3 fruit fly cellular contexts compared by ENCODE assay signal in genomic region chr3L:11421905-11422304, dm6.
TF ChIP-seq lines count a peak whose summit lies in the region.

No protein-coding gene starts in this region.

- TF ChIP-seq CTCF in whole organism, embryonic (GFP tag; optimal IDR thresholded peaks at IDR 0.05; lab: Kevin White, UChicago) = no peak

TF ChIP-seq in whole organism, 6 proteins besides CTCF, POLR2A, EP300 and RAD21:
- TF ChIP-seq CG8478 (optimal IDR thresholded peaks at IDR 0.05; lab: Kevin White, UChicago) = no peak
- TF ChIP-seq psq (optimal IDR thresholded peaks at IDR 0.05; lab: Kevin White, UChicago) = no peak
- TF ChIP-seq pan (optimal IDR thresholded peaks at IDR 0.05; lab: Kevin White, UChicago) = peak; percentile 27
- no peak for TF ChIP-seq Dll (optimal IDR thresholded peaks at IDR 0.05; lab: Kevin White, UChicago)

TF ChIP-seq in whole organism, embryonic, 481 proteins besides CTCF, POLR2A, EP300 and RAD21:
- TF ChIP-seq Ada2b (GFP tag; IDR thresholded peaks at IDR 0.05; lab: Robert Waterston, UW) (no peak), CG14050 (GFP tag; IDR thresholded peaks at IDR 0.05; lab: Robert Waterston, UW) (no peak), twi (tag; optimal IDR thresholded peaks at IDR 0.05; lab: Kevin White, UChicago) (peak; percentile 35), mirr (GFP tag; optimal IDR thresholded peaks at IDR 0.05; lab: Kevin White, UChicago) (peak; percentile 4), CG42726 (GFP tag; IDR thresholded peaks at IDR 0.05; lab: Robert Waterston, UW; ENCODE audit: partially characterized antibody) (peak; percentile 49; the same call in 1 of the 2 replicates), chinmo (GFP tag; IDR thresholded peaks at IDR 0.05; lab: Robert Waterston, UW; ENCODE audit: partially characterized antibody) (0 out of 4 replicates have a peak, but pooled peaks have one; percentile 16), abd-A (tag; optimal IDR thresholded peaks at IDR 0.05; lab: Kevin White, UChicago) (peak; percentile 50), CG2199 (GFP tag; IDR thresholded peaks at IDR 0.05; lab: Robert Waterston, UW) (peak; percentile 22; the same call in 1 of the 3 replicates), oc (tag; optimal IDR thresholded peaks at IDR 0.05; lab: Kevin White, UChicago) (peak; percentile 69), CrebB (tag; optimal IDR thresholded peaks at IDR 0.05; lab: Kevin White, UChicago) (peak; percentile 3), nerfin-1 (tag; optimal IDR thresholded peaks at IDR 0.05; lab: Kevin White, UChicago) (peak; percentile 32), pros (GFP tag; optimal IDR thresholded peaks at IDR 0.05; lab: Kevin White, UChicago) (peak; percentile 92), crol (GFP tag; IDR thresholded peaks at IDR 0.05; lab: Robert Waterston, UW) (peak; percentile 78), Dbx (GFP tag; IDR thresholded peaks at IDR 0.05; lab: Robert Waterston, UW) (0 out of 3 replicates have a peak, but pooled peaks have one; percentile 21), CG12769 (tag; optimal IDR thresholded peaks at IDR 0.05; lab: Kevin White, UChicago) (no peak), Kr (GFP tag; optimal IDR thresholded peaks at IDR 0.05; lab: Kevin White, UChicago) (peak; percentile 75), Hey (tag; optimal IDR thresholded peaks at IDR 0.05; lab: Kevin White, UChicago) (peak; percentile 97), TFAM (GFP tag; optimal IDR thresholded peaks at IDR 0.05; lab: Kevin White, UChicago) (no peak)

TF ChIP-seq in whole organism, wandering third instar larva, 38 proteins besides CTCF, POLR2A, EP300 and RAD21:
- TF ChIP-seq Hr78 (GFP tag; optimal IDR thresholded peaks at IDR 0.05; lab: Kevin White, UChicago) (no peak), dsf (GFP tag; optimal IDR thresholded peaks at IDR 0.05; lab: Kevin White, UChicago; ENCODE audit: borderline replicate concordance) (no peak), Dfd (GFP tag; optimal IDR thresholded peaks at IDR 0.05; lab: Kevin White, UChicago) (no peak), Vsx2 (GFP tag; optimal IDR thresholded peaks at IDR 0.05; lab: Kevin White, UChicago; ENCODE audit: partially characterized antibody) (peak; percentile 15)
